Worm (Caenorhabditis elegans): Measurements from ENCODE around the gene T04C12.8.

- TF ChIP-seq snpc-4 (tag; optimal IDR thresholded peaks at IDR 0.05) (no peak), lin-39 (tag; optimal IDR thresholded peaks at IDR 0.05) (no peak), ztf-11 (tag; optimal IDR thresholded peaks at IDR 0.05) (no peak), sox-4 (tag; optimal IDR thresholded peaks at IDR 0.05) (no peak), egl-27 (tag; optimal IDR thresholded peaks at IDR 0.05) (no peak), zag-1 (tag; optimal IDR thresholded peaks at IDR 0.05) (no peak), elt-3 (tag; optimal IDR thresholded peaks at IDR 0.05) (no peak), lin-14 (GFP tag; optimal IDR thresholded peaks at IDR 0.05) (no peak), nhr-28 (tag; optimal IDR thresholded peaks at IDR 0.05) (no peak), pag-3 (tag; optimal IDR thresholded peaks at IDR 0.05; ENCODE audit: borderline replicate concordance, insufficient read depth) (no peak), aly-2 (tag; optimal IDR thresholded peaks at IDR 0.05) (no peak), skn-1 (tag; optimal IDR thresholded peaks at IDR 0.05) (no peak)
Measured at ce11 chrV:11053827-11054226, 15.3 kb downstream of the T04C12.8 start, which contains the start of gene T04C12.7.

All from whole organism, L1 larva.